Worm (Caenorhabditis elegans) whole organism, late embryonic: ENCODE results near the gene lgc-48.

Source experiments
- C08G9.2 ChIP-seq: sonication (generic microtip); optimal IDR thresholded peaks from 2 replicates; lab custom pipeline; 2016; ENCODE audit warnings: mild to moderate bottlenecking, missing genetic modification characterization, moderate library complexity, missing compliant biosample characterization
- K02D7.2 ChIP-seq: sonication (generic microtip); optimal IDR thresholded peaks from 2 replicates; lab custom pipeline; 2017; ENCODE audit warnings: mild to moderate bottlenecking, missing genetic modification characterization, missing compliant biosample characterization
- K09A11.1 ChIP-seq: sonication (generic microtip); optimal IDR thresholded peaks from 2 replicates; lab custom pipeline; 2017; ENCODE audit warnings: antibody characterized with exemption, mild to moderate bottlenecking, missing genetic modification characterization, missing compliant biosample characterization; ENCODE audit not compliant: insufficient read depth
- T23F11.4 ChIP-seq: fragments of 200-800 bp; sonication (Bioruptor generic); optimal IDR thresholded peaks from 2 replicates; lab custom pipeline; 2018; ENCODE audit warnings: mild to moderate bottlenecking, missing genetic modification characterization, missing compliant biosample characterization
- ahr-1 ChIP-seq: sonication (generic microtip); optimal IDR thresholded peaks from 2 replicates; lab custom pipeline; 2016; ENCODE audit warnings: missing genetic modification characterization, missing compliant biosample characterization
- ama-1 ChIP-seq: fragments of 150-350 bp; optimal IDR thresholded peaks from 2 replicates; lab custom pipeline; 2014
- ceh-14 ChIP-seq: sonication (generic microtip); optimal IDR thresholded peaks from 2 replicates; lab custom pipeline; 2016; ENCODE audit warnings: missing genotype, missing genetic modification characterization, missing compliant biosample characterization
- ceh-18 ChIP-seq: sonication (generic microtip); optimal IDR thresholded peaks from 2 replicates; lab custom pipeline; 2016; ENCODE audit warnings: missing genetic modification characterization, missing compliant biosample characterization
- ceh-19 ChIP-seq: fragments of 200-800 bp; sonication (Bioruptor generic); optimal IDR thresholded peaks from 2 replicates; lab custom pipeline; 2018; ENCODE audit warnings: mild to moderate bottlenecking, missing genetic modification characterization, missing compliant biosample characterization
- ceh-2 ChIP-seq: sonication (generic microtip); optimal IDR thresholded peaks from 2 replicates; lab custom pipeline; 2016; ENCODE audit warnings: missing genotype, missing genetic modification characterization, missing compliant biosample characterization
- ceh-22 ChIP-seq: sonication (generic microtip); optimal IDR thresholded peaks from 2 replicates; lab custom pipeline; 2017; ENCODE audit warnings: missing biosample characterization, missing genetic modification characterization
- ceh-24 ChIP-seq: sonication (generic microtip); optimal IDR thresholded peaks from 2 replicates; lab custom pipeline; 2016; ENCODE audit warnings: mild to moderate bottlenecking, missing genetic modification characterization, missing compliant biosample characterization
- ceh-31 ChIP-seq: sonication (generic microtip); optimal IDR thresholded peaks from 2 replicates; lab custom pipeline; 2016; ENCODE audit warnings: missing genetic modification characterization, missing compliant biosample characterization
- ceh-34 ChIP-seq: sonication (generic microtip); optimal IDR thresholded peaks from 2 replicates; lab custom pipeline; 2016; ENCODE audit warnings: mild to moderate bottlenecking, missing genetic modification characterization, missing compliant biosample characterization
- ceh-48 ChIP-seq: sonication (generic microtip); optimal IDR thresholded peaks from 2 replicates; lab custom pipeline; 2016; ENCODE audit warnings: missing genetic modification characterization, inconsistent platforms, missing compliant biosample characterization
- ceh-6 ChIP-seq: fragments of 200-800 bp; sonication (Bioruptor generic); optimal IDR thresholded peaks from 2 replicates; lab custom pipeline; 2018; ENCODE audit warnings: mild to moderate bottlenecking, missing genetic modification characterization, missing compliant biosample characterization
- che-1 ChIP-seq: sonication (generic microtip); optimal IDR thresholded peaks from 2 replicates; lab custom pipeline; 2016; ENCODE audit warnings: mild to moderate bottlenecking, missing genetic modification characterization, missing compliant biosample characterization
- dmd-4 ChIP-seq: sonication (generic microtip); optimal IDR thresholded peaks from 2 replicates; lab custom pipeline; 2016; ENCODE audit warnings: borderline replicate concordance, missing genetic modification characterization, missing compliant biosample characterization
- dve-1 ChIP-seq: sonication (generic microtip); optimal IDR thresholded peaks from 2 replicates; lab custom pipeline; 2017; ENCODE audit warnings: antibody characterized with exemption, mild to moderate bottlenecking, missing genetic modification characterization, missing compliant biosample characterization
- elt-2 ChIP-seq: sonication (generic microtip); optimal IDR thresholded peaks from 2 replicates; lab custom pipeline; 2016; ENCODE audit warnings: missing genetic modification reagents, missing genetic modification characterization, missing compliant biosample characterization
- elt-4 ChIP-seq: sonication (generic microtip); optimal IDR thresholded peaks from 2 replicates; lab custom pipeline; 2016; ENCODE audit warnings: missing genetic modification characterization, missing compliant biosample characterization
- ets-4 ChIP-seq: sonication (generic microtip); optimal IDR thresholded peaks from 2 replicates; lab custom pipeline; 2016; ENCODE audit warnings: missing genetic modification characterization, missing compliant biosample characterization
- fax-1 ChIP-seq: sonication (generic microtip); optimal IDR thresholded peaks from 2 replicates; lab custom pipeline; 2016; ENCODE audit warnings: missing genotype, missing genetic modification characterization, missing compliant biosample characterization
- fkh-6 ChIP-seq: sonication (generic microtip); optimal IDR thresholded peaks from 2 replicates; lab custom pipeline; 2016; ENCODE audit warnings: missing genetic modification characterization, missing compliant biosample characterization
- hlh-13 ChIP-seq: fragments of 200-800 bp; sonication (Bioruptor generic); optimal IDR thresholded peaks from 2 replicates; lab custom pipeline; 2018; ENCODE audit warnings: mild to moderate bottlenecking, missing genetic modification characterization, missing compliant biosample characterization
- hlh-30 ChIP-seq: sonication (generic microtip); optimal IDR thresholded peaks from 2 replicates; lab custom pipeline; 2017; ENCODE audit warnings: antibody characterized with exemption, missing genetic modification characterization, missing compliant biosample characterization; ENCODE audit not compliant: insufficient read depth
- hlh-6 ChIP-seq: sonication (generic microtip); optimal IDR thresholded peaks from 2 replicates; lab custom pipeline; 2016; ENCODE audit warnings: missing genotype, missing genetic modification characterization, missing compliant biosample characterization
- lim-6 ChIP-seq: sonication (generic microtip); optimal IDR thresholded peaks from 2 replicates; lab custom pipeline; 2016; ENCODE audit warnings: missing genetic modification characterization, missing compliant biosample characterization
- lin-11 ChIP-seq: fragments of 200-800 bp; sonication (Bioruptor generic); optimal IDR thresholded peaks from 2 replicates; lab custom pipeline; 2018; ENCODE audit warnings: mild to moderate bottlenecking, missing genetic modification characterization, missing compliant biosample characterization
- madf-2 ChIP-seq: sonication (generic microtip); optimal IDR thresholded peaks from 2 replicates; lab custom pipeline; 2017; ENCODE audit warnings: missing genetic modification characterization, missing compliant biosample characterization
- nhr-11 ChIP-seq: fragments of 150-350 bp; optimal IDR thresholded peaks from 2 replicates; lab custom pipeline; 2014; ENCODE audit warnings: missing biosample characterization, missing genetic modification characterization
- nhr-232 ChIP-seq: sonication (generic microtip); optimal IDR thresholded peaks from 2 replicates; lab custom pipeline; 2016; ENCODE audit warnings: missing genetic modification characterization, missing compliant biosample characterization
- npax-4 ChIP-seq: sonication (generic microtip); optimal IDR thresholded peaks from 2 replicates; lab custom pipeline; 2016; ENCODE audit warnings: missing genetic modification characterization, missing compliant biosample characterization
- pag-3 ChIP-seq: sonication (generic microtip); optimal IDR thresholded peaks from 2 replicates; lab custom pipeline; 2016; ENCODE audit warnings: missing compliant biosample characterization, missing genetic modification characterization, borderline replicate concordance
- pat-9 ChIP-seq: fragments of 200-800 bp; sonication (Bioruptor generic); optimal IDR thresholded peaks from 2 replicates; lab custom pipeline; 2018; ENCODE audit warnings: mild to moderate bottlenecking, missing genetic modification characterization, moderate library complexity, missing compliant biosample characterization
- pax-1 ChIP-seq: fragments of 150-350 bp; optimal IDR thresholded peaks from 2 replicates; lab custom pipeline; 2014; ENCODE audit warnings: missing biosample characterization, missing genetic modification characterization
- pha-2 ChIP-seq: sonication (generic microtip); optimal IDR thresholded peaks from 2 replicates; lab custom pipeline; 2017; ENCODE audit warnings: mild to moderate bottlenecking, missing genetic modification characterization, missing compliant biosample characterization
- pha-4 ChIP-seq: fragments of 150-350 bp; optimal IDR thresholded peaks from 2 replicates; lab custom pipeline; 2018; ENCODE audit warnings: missing biosample characterization, missing genetic modification reagents, missing genetic modification characterization
- pqm-1 ChIP-seq: sonication (generic microtip); optimal IDR thresholded peaks from 2 replicates; lab custom pipeline; 2016; ENCODE audit warnings: missing genetic modification characterization, missing compliant biosample characterization
- pros-1 ChIP-seq: fragments of 150-350 bp; optimal IDR thresholded peaks from 2 replicates; lab custom pipeline; 2014; ENCODE audit warnings: missing biosample characterization, missing genetic modification reagents, missing genetic modification characterization
- ref-2 ChIP-seq: sonication (generic microtip); optimal IDR thresholded peaks from 2 replicates; lab custom pipeline; 2016; ENCODE audit warnings: missing genetic modification characterization, missing compliant biosample characterization
- rnt-1 ChIP-seq: sonication (generic microtip); optimal IDR thresholded peaks from 2 replicates; lab custom pipeline; 2016; ENCODE audit warnings: missing genetic modification characterization, missing compliant biosample characterization
- sox-2 ChIP-seq: fragments of 200-800 bp; sonication (Bioruptor generic); IDR thresholded peaks from 2 replicates; pipeline ENCODE4 v1.3.6; 2022; ENCODE audit warnings: missing genetic modification reagents, missing genetic modification characterization, missing compliant biosample characterization
- sox-4 ChIP-seq: sonication (generic microtip); optimal IDR thresholded peaks from 2 replicates; lab custom pipeline; 2017; ENCODE audit warnings: mild to moderate bottlenecking, missing genetic modification characterization, inconsistent platforms, missing compliant biosample characterization
- syd-9 ChIP-seq: sonication (generic microtip); optimal IDR thresholded peaks from 2 replicates; lab custom pipeline; 2016; ENCODE audit warnings: mild to moderate bottlenecking, missing genetic modification characterization, moderate library complexity, missing compliant biosample characterization
- tbx-2 ChIP-seq: sonication (generic microtip); optimal IDR thresholded peaks from 2 replicates; lab custom pipeline; 2016; ENCODE audit warnings: missing genetic modification characterization, missing compliant biosample characterization
- ttx-3 ChIP-seq: sonication (generic microtip); optimal IDR thresholded peaks from 2 replicates; lab custom pipeline; 2016; ENCODE audit warnings: missing genetic modification reagents, missing genetic modification characterization, missing compliant biosample characterization
- unc-86 ChIP-seq: sonication (generic microtip); optimal IDR thresholded peaks from 2 replicates; lab custom pipeline; 2016; ENCODE audit warnings: missing genetic modification characterization, missing compliant biosample characterization
- zip-5 ChIP-seq: sonication (generic microtip); optimal IDR thresholded peaks from 2 replicates; lab custom pipeline; 2016; ENCODE audit warnings: missing genetic modification characterization, missing compliant biosample characterization
- ztf-16 ChIP-seq: sonication (generic microtip); optimal IDR thresholded peaks from 2 replicates; lab custom pipeline; 2017; ENCODE audit warnings: missing genetic modification characterization, missing compliant biosample characterization

The lgc-48 gene

DNA sequence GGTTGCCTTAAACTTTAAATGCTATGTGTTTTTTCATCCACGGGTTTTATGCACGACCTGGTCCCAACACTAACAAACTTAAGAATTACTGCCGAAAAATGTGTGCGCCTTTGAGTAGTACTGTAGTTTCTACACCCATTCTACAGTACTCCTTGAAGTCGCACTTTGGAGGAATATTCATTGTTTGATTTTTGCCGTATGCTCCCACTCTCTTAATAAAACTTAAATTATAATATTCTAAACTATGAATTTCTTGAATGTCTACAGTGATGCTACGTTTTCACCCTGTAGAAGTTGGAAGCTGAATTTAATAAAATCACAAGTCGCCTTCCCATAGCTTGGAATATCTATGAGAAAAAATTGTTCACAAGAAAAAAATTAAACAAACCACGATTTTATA, 30.2 kb upstream of the lgc-48 start:
- no peak for TF ChIP-seq syd-9 (tag; lab: Kevin White, UChicago)
- no peak for TF ChIP-seq fkh-6 (tag; lab: Kevin White, UChicago)

DNA sequence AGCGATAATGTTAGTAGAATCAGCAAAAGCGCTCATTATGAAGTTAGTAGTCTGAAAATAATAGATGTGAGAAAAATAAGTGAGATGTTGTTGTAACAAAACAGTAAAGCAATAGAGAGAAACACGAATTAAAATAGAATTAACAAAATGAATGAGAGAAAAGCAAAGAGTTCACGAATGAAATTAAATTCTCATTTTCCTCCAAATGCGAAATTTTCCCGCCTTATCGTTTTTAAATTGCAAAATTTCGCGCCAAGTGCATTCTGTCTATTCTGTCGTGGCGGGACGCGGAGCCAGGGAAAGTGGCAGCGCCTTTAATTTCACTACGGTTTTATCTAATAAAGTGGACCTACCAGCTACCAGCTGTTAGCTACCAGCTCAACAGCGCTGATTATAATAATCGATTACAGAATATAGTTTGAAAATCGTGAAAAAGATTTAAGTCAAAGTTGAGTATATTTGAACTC, 27.8 kb upstream of the lgc-48 start, which contains the start of gene nasp-2:
Gene nasp-2 (minus strand): TSS at position 51 of the 467 bp plus-strand sequence.
- no peak for TF ChIP-seq npax-4 (tag; lab: Kevin White, UChicago)
- no peak for TF ChIP-seq lin-11 (tag; lab: Kevin White, UChicago)
- TF ChIP-seq pqm-1: no peak
- no peak for TF ChIP-seq ttx-3 (tag; lab: Kevin White, UChicago)
- TF ChIP-seq rnt-1: no peak
- TF ChIP-seq unc-86 (tag; lab: Kevin White, UChicago): no peak
- TF ChIP-seq ceh-48 (tag; lab: Kevin White, UChicago): no peak
- no peak for TF ChIP-seq che-1 (tag; lab: Kevin White, UChicago)
- TF ChIP-seq pag-3: no peak
- TF ChIP-seq hlh-30: no peak
- TF ChIP-seq hlh-6 (tag; lab: Kevin White, UChicago): no peak
- no peak for TF ChIP-seq ceh-24
- no peak for TF ChIP-seq ama-1 (lab: Kevin White, UChicago)
- no peak for TF ChIP-seq dve-1 (tag; lab: Kevin White, UChicago)
- no peak for TF ChIP-seq hlh-13 (GFP tag; lab: Kevin White, UChicago)
- no peak for TF ChIP-seq ceh-6
- TF ChIP-seq ceh-22 (tag; lab: Kevin White, UChicago): no peak
- TF ChIP-seq ets-4: no peak
- no peak for TF ChIP-seq nhr-232 (tag; lab: Kevin White, UChicago)

DNA sequence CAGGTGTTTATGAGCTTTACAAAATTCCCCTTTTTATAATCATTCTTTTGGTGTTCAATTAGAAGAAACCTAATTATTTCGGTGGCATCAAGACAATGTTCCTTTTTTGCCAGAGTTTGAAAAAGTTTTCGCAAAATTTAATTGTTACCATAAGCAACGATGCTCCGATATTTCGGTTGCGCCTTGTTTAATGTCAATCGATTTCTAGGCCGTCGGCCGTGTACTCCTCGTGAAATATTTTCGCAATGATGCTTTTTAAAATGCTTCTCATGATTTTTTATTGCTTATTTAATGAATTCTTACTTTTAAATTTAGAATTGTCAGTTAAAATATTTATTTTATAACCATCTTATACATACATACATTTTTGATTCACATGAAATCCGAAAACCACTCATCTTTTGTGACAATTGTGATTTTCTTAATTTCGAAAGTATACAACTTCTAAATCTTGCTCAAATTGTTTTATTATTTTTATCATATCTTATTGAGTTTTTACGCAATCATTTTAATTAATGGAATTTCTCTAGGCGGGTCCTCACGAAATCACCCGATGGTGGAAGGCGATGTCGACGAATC, 26.9 kb upstream of the lgc-48 start, which contains the start of gene C50B6.3:
Gene C50B6.3 (plus strand): TSS at position 529 of the 579 bp plus-strand sequence.
- TF ChIP-seq ets-4 (peak; percentile 85), lim-6 (peak; percentile 17), ceh-2 (tag; lab: Kevin White, UChicago) (peak; percentile 89), pax-1 (no peak), ceh-34 (peak; percentile 39), elt-4 (tag; lab: Kevin White, UChicago) (no peak), dmd-4 (tag; lab: Kevin White, UChicago) (no peak), sox-4 (no peak), C08G9.2 (tag; lab: Kevin White, UChicago) (peak; percentile 92), ceh-18 (no peak), pat-9 (tag; lab: Kevin White, UChicago) (no peak), fax-1 (tag; lab: Kevin White, UChicago) (peak; percentile 12), ref-2 (tag; lab: Kevin White, UChicago) (peak; percentile 74), ceh-14 (no peak), pha-2 (tag; lab: Kevin White, UChicago) (no peak), pqm-1 (no peak), syd-9 (tag; lab: Kevin White, UChicago) (no peak), pha-4 (no peak), ztf-16 (tag; lab: Kevin White, UChicago) (no peak), nhr-232 (tag; lab: Kevin White, UChicago) (no peak), madf-2 (tag; lab: Kevin White, UChicago) (no peak), K09A11.1 (tag; lab: Kevin White, UChicago) (no peak), tbx-2 (tag; lab: Kevin White, UChicago) (peak; percentile 80), ahr-1 (tag; lab: Kevin White, UChicago) (no peak), ceh-48 (tag; lab: Kevin White, UChicago) (peak; percentile 49), zip-5 (tag; lab: Kevin White, UChicago) (peak; percentile 28), T23F11.4 (GFP tag; lab: Kevin White, UChicago) (no peak), rnt-1 (peak; percentile 53), pros-1 (tag; lab: Kevin White, UChicago) (no peak), elt-2 (no peak), sox-2 (GFP tag; lab: Robert Waterston, UW) (no peak), nhr-11 (no peak), K02D7.2 (tag; lab: Kevin White, UChicago) (no peak), ceh-31 (tag; lab: Kevin White, UChicago) (peak; percentile 88), ceh-19 (no peak)
